Worm (Caenorhabditis elegans): ENCODE results near the gene F40G12.6.

F40G12.6 gene

DNA sequence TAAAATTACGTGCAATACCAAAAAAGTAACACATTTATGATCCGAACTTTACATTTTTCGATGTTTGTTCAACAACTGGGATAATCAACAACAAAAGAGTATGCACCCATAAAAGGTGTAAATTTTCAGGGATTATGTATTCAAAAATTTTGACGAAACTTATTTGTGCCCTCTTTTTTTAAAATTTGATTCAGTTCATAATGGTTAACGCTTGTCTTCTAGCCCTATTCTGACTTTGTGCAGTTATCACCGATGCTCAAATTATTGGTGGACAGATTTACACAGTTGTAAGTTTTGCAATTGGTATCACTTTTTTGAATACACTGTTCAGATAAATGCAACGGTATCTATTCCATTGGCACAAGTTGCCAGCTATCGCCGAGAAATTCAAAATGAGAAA is 24.3 kb downstream of the F40G12.6 start, which contains the start of gene K02E11.6:
Gene K02E11.6, plus strand, starts transcription at position 149 of the 400 bp plus-strand sequence.
- TF ChIP-seq unc-62 (GFP tag; optimal IDR thresholded peaks at IDR 0.05), result no peak

DNA sequence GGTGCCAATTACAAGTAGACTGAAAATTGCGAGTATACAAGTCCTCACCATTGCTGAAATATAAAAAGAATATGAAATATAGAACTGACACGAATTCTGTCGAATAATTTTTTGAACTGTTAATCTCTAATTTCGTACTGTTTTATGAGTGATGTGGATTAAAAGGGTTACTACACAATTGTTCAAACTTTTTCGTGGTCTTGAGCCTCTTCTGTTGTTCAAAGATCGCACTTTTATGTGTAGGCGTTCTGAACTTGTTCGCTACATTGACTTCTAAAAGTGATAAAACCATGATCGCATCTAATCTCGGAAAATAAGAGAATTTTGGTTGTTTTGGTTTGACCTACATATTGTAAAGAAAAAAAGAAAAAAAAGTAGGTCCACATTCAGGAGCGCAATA is 24.9 kb downstream of the F40G12.6 start, which contains the start of gene K02E11.4:
Gene K02E11.4, minus strand, starts transcription at position 101 of the 400 bp plus-strand sequence.
- TF ChIP-seq unc-62 (GFP tag; optimal IDR thresholded peaks at IDR 0.05), result no peak

DNA sequence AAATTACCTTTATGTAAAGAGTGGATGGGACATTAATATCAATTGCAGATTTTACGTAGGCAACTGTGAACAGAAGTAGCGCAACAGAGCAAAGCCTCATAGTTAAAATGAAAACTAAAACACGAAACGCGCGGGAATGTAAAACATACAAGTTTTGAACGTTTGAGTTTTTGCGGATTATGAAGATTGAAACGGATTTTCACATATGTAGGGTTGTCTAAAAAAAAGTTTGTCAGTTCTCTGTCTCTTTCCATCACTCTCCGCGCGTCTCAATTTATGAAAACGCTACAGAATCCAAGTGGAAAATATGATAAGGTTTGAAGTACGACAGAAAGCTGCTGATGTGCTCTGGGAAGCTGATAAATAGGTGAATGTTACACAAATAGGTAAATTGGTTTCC is 26.2 kb downstream of the F40G12.6 start, which contains the start of gene K02E11.3:
Gene K02E11.3, minus strand, starts transcription at position 101 of the 400 bp plus-strand sequence.
- TF ChIP-seq unc-62 (GFP tag; optimal IDR thresholded peaks at IDR 0.05), result no peak

DNA sequence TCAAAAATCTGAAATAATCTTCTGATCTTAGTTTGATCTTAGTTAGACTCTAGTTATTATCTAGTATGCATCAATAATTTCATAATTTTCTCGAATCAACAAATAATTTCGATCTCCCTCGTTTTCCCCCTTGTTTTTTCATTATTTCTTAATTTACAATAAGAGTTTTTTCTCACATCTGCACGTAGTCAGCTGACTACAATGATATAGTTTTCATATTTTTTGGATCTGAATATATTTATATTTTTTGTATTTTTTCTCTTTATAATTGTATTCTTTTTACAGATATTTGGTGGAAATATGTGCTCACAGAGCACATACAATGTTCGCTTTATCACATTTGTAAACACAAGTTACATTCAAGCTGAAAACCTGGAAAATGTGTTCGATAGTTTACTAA is 29.0 kb downstream of the F40G12.6 start, which contains the start of gene sre-7:
Gene sre-7, plus strand, starts transcription at position 301 of the 400 bp plus-strand sequence.
- no peak for TF ChIP-seq unc-62 (GFP tag; optimal IDR thresholded peaks at IDR 0.05)

DNA sequence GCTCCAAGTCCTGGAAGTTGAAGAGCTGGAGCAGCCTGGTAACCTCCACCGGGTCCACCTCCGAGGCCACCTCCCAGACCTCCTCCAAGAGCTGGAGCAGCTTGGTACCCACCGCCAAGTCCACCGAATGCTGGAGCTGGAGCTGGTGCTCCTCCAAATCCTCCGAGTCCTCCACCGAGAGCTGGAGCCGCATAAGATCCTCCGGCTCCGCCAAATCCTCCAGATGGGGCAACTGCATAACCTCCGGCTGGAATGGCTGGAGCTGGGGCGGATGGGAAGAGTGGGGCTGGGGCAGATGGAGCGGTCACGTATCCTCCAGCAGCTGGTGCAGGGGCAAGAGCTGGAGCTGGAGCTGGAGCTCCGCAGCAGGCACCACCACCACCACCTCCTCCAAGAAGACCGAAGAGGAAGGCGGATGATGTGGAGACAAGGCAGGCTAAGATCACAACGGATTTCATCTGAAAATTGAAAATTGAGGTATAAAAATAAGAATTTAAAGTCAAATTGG is 32.2 kb downstream of the F40G12.6 start, which contains the start of gene K02E11.10:
Gene K02E11.10, minus strand, starts transcription at position 458 of the 508 bp plus-strand sequence.
- TF ChIP-seq unc-62 (GFP tag; optimal IDR thresholded peaks at IDR 0.05), result no peak

DNA sequence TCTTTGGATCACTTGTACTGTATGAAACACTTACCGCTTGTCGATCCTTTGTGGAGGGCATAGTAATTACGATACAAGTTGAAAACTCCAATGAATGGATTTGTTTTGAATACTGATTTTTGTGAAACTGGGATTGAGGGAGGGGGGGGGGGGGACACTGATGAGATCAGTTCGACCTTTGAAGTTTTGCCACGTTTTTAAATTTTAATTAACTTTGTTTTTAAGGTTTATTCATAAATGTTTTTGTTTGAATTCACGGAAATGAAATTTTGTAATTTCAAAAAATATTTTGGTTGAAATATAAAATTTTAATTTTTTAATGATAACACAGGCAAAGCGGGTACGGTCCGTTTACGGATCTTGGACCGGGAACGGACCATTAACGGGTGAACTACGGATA is 37.0 kb downstream of the F40G12.6 start, which contains the start of gene ent-3:
Gene ent-3, minus strand, starts transcription at position 101 of the 400 bp plus-strand sequence.
- TF ChIP-seq unc-62 (GFP tag; optimal IDR thresholded peaks at IDR 0.05), result no peak

DNA sequence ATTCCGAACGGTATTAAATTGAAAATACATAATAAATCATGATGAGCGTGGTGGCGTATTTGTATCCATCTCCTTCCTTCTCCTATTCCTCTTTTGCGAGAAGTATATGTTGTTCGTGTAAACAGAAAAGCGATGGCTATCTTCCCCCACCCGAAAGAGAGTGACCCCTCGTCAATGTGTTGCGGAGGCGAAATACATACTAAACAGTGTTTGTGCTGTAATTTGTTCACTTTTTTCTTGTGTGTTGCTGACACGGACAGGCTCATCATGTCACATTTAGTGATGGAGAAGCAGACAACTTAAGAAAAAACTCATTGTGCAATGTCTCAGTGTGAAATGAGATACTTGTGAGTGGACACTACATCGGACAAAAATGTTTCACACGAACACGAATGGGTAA is 41.3 kb downstream of the F40G12.6 start:
- no peak for TF ChIP-seq unc-62 (GFP tag; optimal IDR thresholded peaks at IDR 0.05)

DNA sequence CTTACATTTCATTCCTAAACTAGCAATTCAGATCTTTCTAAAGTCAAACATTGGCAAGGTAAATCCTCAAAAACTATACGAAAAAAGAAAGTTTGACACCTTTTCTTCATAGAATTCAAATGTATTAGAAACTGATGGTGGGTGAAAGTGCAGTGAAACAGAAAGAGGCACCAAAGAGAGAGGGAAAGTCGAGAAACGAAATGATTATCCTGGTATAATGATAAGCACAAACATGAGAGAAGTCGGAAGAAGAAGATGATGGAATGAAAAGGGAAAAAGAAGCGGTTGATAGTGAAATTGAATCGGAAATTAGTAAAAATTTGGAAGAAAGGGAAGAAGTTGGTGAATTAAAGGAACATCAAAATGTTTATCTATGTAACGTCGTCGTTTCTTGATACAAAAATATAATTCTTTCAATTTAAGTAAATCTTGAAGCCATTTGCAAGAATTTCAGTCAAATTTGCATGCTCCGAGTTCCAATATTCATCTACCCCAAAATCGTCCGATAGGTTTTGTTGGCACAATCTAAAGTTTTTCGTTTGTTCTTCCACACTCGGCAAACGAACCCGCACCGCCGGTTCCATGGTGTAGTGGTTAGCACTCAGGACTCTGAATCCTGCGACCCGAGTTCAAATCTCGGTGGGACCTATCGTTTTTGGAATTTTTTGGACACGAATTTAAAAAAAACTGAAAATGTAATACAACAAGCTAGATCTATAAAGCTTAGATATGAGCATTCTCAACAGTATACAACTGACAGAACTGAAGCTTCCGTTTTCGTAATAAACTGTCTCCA is 41.9 kb downstream of the F40G12.6 start:
- no peak for TF ChIP-seq unc-62 (GFP tag; optimal IDR thresholded peaks at IDR 0.05)

DNA sequence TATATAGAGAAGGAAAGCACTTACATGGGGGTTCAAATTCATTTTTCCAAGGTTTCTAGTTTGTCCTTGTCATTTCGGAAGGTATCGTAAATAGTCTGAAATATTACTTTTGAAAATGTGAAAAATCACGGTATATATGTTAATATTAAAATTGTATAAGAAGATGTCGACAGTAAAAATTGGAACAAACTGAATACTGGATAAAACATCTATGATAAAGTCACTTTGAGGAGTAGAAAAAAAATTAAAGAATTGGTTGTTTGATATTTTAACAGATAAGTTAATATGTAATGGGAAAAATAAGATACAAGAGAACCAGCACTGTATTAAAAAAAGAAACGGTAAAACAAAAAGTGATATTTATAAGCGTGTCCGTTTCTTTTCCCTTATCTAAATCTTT is 46.5 kb downstream of the F40G12.6 start, which contains the start of gene nep-21:
Gene nep-21, minus strand, starts transcription at position 101 of the 400 bp plus-strand sequence.
- no peak for TF ChIP-seq unc-62 (GFP tag; optimal IDR thresholded peaks at IDR 0.05)

DNA sequence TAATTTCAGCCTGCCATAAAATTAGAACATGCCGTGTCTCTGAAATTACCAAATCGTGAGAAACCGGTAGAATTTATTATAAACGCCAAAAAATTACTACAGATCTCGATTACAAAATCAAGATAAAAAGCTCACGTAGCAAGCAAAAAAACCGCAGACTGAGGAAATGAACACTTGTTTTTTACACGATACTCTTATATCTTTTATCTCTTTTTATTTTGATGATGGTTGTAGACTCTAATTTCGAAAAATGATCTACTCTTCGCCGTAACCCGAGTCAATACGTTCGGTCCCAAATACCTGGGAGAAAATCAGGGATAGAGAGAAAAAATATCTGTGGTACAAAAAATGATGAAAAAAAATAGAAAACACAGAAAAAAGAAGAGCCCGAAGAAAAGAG is 49.8 kb downstream of the F40G12.6 start:
- no peak for TF ChIP-seq unc-62 (GFP tag; optimal IDR thresholded peaks at IDR 0.05)

Data from whole organism, dauer.